Worm (Caenorhabditis elegans): ENCODE measurements around the gene sta-2.
A peak's percentile ranks its signal among the peaks of the same experiment; 100 is the strongest.

Gene sta-2

DNA sequence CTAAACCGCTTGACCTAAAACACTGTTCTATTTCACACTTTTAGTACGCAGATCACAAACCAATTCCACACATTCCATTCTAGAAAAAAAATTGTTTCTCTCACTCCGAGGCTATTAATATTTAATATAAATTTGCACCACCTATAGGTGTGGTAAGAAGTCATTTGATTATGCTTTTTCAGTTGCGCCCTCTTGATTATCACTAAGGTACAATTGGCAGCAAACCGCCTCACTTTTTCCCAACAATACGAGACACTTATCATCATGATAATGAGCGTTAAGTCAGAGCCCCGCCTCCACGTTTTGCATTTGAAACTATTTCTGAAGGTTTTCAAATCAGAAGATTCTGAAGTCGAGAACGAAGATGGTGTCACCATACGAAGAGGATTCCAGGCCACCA is 3.7 kb upstream of the sta-2 start, which contains the start of gene aqp-4 (continued):
- no peak for TF ChIP-seq set-16 (GFP tag; IDR thresholded peaks at IDR 0.05)
- peak; percentile 47 for TF ChIP-seq nhr-28 (tag; optimal IDR thresholded peaks at IDR 0.05)

DNA sequence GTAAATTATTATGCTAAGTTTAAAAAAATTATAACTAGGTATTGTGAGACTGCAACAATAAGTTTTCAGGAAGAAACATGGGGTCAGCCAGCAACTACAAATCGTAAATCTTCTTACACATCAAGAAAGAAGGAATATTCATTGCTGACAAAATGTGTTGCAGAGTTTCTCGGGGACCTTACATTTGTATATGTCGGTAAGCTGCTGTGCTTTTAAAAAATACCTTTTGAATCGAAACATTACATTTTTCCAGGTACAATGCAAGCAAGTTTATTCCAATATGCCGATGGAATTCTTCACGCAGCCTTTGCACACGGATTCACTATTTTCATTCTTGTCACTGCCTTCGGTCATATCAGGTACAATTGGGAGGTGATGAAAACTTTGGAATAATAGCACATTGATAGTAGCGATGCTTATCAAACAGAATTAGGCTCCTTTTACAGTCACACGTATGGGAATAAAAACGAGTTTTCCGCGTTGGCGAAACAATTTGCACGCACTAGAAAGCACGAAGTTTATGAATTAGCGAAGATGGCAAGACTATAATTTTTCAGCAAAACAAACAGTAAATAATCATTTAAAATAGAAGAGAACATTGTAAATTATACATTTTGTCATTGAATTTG is 2.8 kb upstream of the sta-2 start:
- no peak for TF ChIP-seq unc-39 (tag; optimal IDR thresholded peaks at IDR 0.05)
- no peak for TF ChIP-seq nhr-48 (tag; optimal IDR thresholded peaks at IDR 0.05)
- no peak for TF ChIP-seq hmg-1.1 (GFP tag; IDR thresholded peaks at IDR 0.05)
- TF ChIP-seq egl-27 (tag; optimal IDR thresholded peaks at IDR 0.05) = no peak
- TF ChIP-seq pha-4 (GFP tag; IDR thresholded peaks at IDR 0.05) = no peak
- no peak for TF ChIP-seq pha-4 (tag; optimal IDR thresholded peaks at IDR 0.05)
- TF ChIP-seq snpc-1.2 (GFP tag; IDR thresholded peaks at IDR 0.05) = no peak
- TF ChIP-seq gei-8 (GFP tag; optimal IDR thresholded peaks at IDR 0.05) = no peak
- TF ChIP-seq nhr-28 (tag; optimal IDR thresholded peaks at IDR 0.05) = peak; percentile 32
- peak in 1 of 2 experiments; percentile 52 for TF ChIP-seq unc-62 (GFP tag; optimal IDR thresholded peaks at IDR 0.05 in 1 of 2)
- TF ChIP-seq unc-62 (tag; optimal IDR thresholded peaks at IDR 0.05) = no peak
- TF ChIP-seq nhr-111 (GFP tag; optimal IDR thresholded peaks at IDR 0.05) = no peak
- no peak for TF ChIP-seq F10B5.3 (tag; optimal IDR thresholded peaks at IDR 0.05)
- no peak for TF ChIP-seq nhr-76 (tag; optimal IDR thresholded peaks at IDR 0.05)
- no peak for TF ChIP-seq mep-1 (tag; optimal IDR thresholded peaks at IDR 0.05)
- TF ChIP-seq ceh-28 (tag; optimal IDR thresholded peaks at IDR 0.05) = no peak
- TF ChIP-seq saeg-2 (GFP tag; IDR thresholded peaks at IDR 0.05) = no peak
- TF ChIP-seq dmd-6 (GFP tag; IDR thresholded peaks at IDR 0.05) = peak; percentile 53
- TF ChIP-seq daf-16 (GFP tag; optimal IDR thresholded peaks at IDR 0.05) = no peak
- TF ChIP-seq daf-16 (tag; optimal IDR thresholded peaks at IDR 0.05) = peak; percentile 36
- no peak for TF ChIP-seq daf-19 (GFP tag; conservative IDR thresholded peaks at IDR 0.05)
- no peak for TF ChIP-seq tag-97 (GFP tag; IDR thresholded peaks at IDR 0.05)
- TF ChIP-seq Y75B8A.6 (GFP tag; IDR thresholded peaks at IDR 0.05) = no peak
- no peak for TF ChIP-seq vab-7 (GFP tag; IDR thresholded peaks at IDR 0.05)
- TF ChIP-seq ZK546.5 (tag; optimal IDR thresholded peaks at IDR 0.05) = no peak
- TF ChIP-seq ama-1 (optimal IDR thresholded peaks at IDR 0.05) = no peak
- no peak for TF ChIP-seq mdt-29 (GFP tag; IDR thresholded peaks at IDR 0.05)
- TF ChIP-seq hlh-11 (tag; optimal IDR thresholded peaks at IDR 0.05) = peak; percentile 38
- TF ChIP-seq pqm-1 (tag; optimal IDR thresholded peaks at IDR 0.05) = peak; percentile 72
- TF ChIP-seq lin-1 (GFP tag; IDR thresholded peaks at IDR 0.05) = no peak

DNA sequence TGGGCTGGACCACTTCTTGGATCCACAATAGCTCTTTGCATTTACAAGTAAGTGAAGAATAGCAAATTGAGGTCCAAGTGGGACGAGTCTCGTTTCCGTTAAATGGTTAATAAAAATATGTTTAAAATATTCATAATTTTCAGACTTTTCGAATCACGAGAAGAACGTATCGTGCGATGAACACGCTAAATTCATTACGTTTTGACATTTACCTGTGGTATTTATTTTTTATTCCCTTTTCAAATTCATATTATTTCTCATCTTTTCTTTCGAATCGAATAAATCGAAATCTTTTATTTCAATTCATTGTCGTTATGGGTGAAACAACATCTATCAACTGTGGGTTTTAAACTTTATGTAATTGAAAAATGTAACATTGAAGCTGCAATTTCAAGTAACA is 1.6 kb upstream of the sta-2 start, which contains the start of gene marc-1:
marc-1 (plus strand) TSS at position 301 of the 400 bp plus-strand sequence.
- no peak for TF ChIP-seq lsy-2 (tag; optimal IDR thresholded peaks at IDR 0.05)
- no peak for TF ChIP-seq Y75B8A.6 (GFP tag; IDR thresholded peaks at IDR 0.05)
- no peak for TF ChIP-seq nhr-102 (tag; optimal IDR thresholded peaks at IDR 0.05)
- no peak for TF ChIP-seq mdt-29 (GFP tag; IDR thresholded peaks at IDR 0.05)
- no peak for TF ChIP-seq jun-1 (tag; optimal IDR thresholded peaks at IDR 0.05)
- TF ChIP-seq F37D6.2 (tag; optimal IDR thresholded peaks at IDR 0.05) = no peak
- no peak for TF ChIP-seq hmg-1.1 (GFP tag; IDR thresholded peaks at IDR 0.05)
- TF ChIP-seq snpc-4 (tag; optimal IDR thresholded peaks at IDR 0.05) = no peak
- no peak for TF ChIP-seq nhr-111 (GFP tag; optimal IDR thresholded peaks at IDR 0.05)
- TF ChIP-seq Y5F2A.4 (GFP tag; optimal IDR thresholded peaks at IDR 0.05) = no peak
- TF ChIP-seq sdz-12 (GFP tag; optimal IDR thresholded peaks at IDR 0.05) = no peak

DNA sequence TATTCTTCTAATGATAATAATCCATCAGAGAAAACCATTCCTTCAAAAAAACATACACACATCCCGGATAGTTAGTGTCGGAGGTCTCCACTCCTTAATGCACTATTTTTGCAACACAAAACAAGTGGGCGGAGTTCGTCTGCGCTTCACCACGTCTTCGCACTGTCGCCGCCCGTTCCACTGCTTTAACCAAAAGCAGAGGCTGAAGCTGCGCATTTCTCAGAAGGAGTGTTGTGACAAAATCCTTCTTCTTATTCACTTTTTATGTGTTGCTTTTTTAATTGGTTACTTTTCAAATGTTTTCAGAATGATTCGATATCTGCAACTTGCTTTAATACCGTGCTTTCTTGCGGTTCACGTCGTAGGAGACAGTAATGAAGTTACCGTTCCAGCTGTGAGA is 3.9 kb downstream of the sta-2 start, which contains the start of gene F58E6.13:
F58E6.13 (plus strand) TSS at position 301 of the 400 bp plus-strand sequence.
- TF ChIP-seq daf-12 (tag; optimal IDR thresholded peaks at IDR 0.05) (no peak), lim-7 (GFP tag; IDR thresholded peaks at IDR 0.05) (no peak), egl-27 (tag; optimal IDR thresholded peaks at IDR 0.05) (no peak), ces-1 (GFP tag; optimal IDR thresholded peaks at IDR 0.05) (no peak), F37D6.2 (tag; optimal IDR thresholded peaks at IDR 0.05) (no peak), zfp-3 (GFP tag; conservative IDR thresholded peaks at IDR 0.05) (no peak), snpc-4 (tag; optimal IDR thresholded peaks at IDR 0.05) (no peak)

All from whole organism, L4 larva.